Fruit fly (Drosophila melanogaster) whole organism, embryonic: ENCODE results near the gene mus201.

Experiments
- BEAF-32 ChIP-seq: fragments of 200-800 bp; sonication (Bioruptor generic); optimal IDR thresholded peaks from 3 replicates; lab custom pipeline; 2017; ENCODE audit warnings: missing biosample characterization, missing genetic modification characterization, mild to moderate bottlenecking, moderate library complexity, missing genetic modification reagents
- CG10147 ChIP-seq: fragments of 200-800 bp; sonication (Bioruptor generic); optimal IDR thresholded peaks from 2 replicates; lab custom pipeline; 2019; ENCODE audit warnings: missing biosample characterization, mild to moderate bottlenecking, missing genetic modification characterization, moderate library complexity
- CG10267 ChIP-seq: fragments of 200-800 bp; sonication (Bioruptor generic); optimal IDR thresholded peaks from 2 replicates; lab custom pipeline; 2018; ENCODE audit warnings: missing biosample characterization, mild to moderate bottlenecking, missing genetic modification characterization, moderate library complexity
- CG10321 ChIP-seq: fragments of 200-800 bp; sonication (Bioruptor generic); IDR thresholded peaks from 2 replicates; pipeline ENCODE4 v1.3.6; 2022; ENCODE audit warnings: missing biosample characterization, missing genetic modification characterization
- CG10366 ChIP-seq: fragments of 200-800 bp; sonication (Bioruptor generic); IDR thresholded peaks from 2 replicates; pipeline ENCODE4 v1.3.6; 2022; ENCODE audit warnings: missing biosample characterization, missing genetic modification characterization
- CG10543 ChIP-seq: fragments of 200-800 bp; sonication (Bioruptor generic); optimal IDR thresholded peaks from 3 replicates; lab custom pipeline; 2017; ENCODE audit warnings: missing biosample characterization, mild to moderate bottlenecking, missing genetic modification characterization, moderate library complexity
- CG10654 ChIP-seq: fragments of 200-800 bp; sonication (Bioruptor generic); optimal IDR thresholded peaks from 2 replicates; lab custom pipeline; 2016; ENCODE audit warnings: missing biosample characterization, missing genetic modification characterization
- CG11247 ChIP-seq: fragments of 200-800 bp; sonication (Bioruptor generic); IDR thresholded peaks from 2 replicates; pipeline ENCODE4 v1.3.6; 2022; ENCODE audit warnings: missing biosample characterization, missing genetic modification characterization
- CG12071 ChIP-seq: fragments of 200-800 bp; sonication (Bioruptor generic); optimal IDR thresholded peaks from 3 replicates; lab custom pipeline; 2018; ENCODE audit warnings: missing biosample characterization, mild to moderate bottlenecking, missing genetic modification characterization
- CG12942 ChIP-seq: fragments of 200-800 bp; sonication (Bioruptor generic); optimal IDR thresholded peaks from 3 replicates; lab custom pipeline; 2016; ENCODE audit warnings: missing biosample characterization, missing genetic modification characterization
- CG14667 ChIP-seq: fragments of 200-800 bp; sonication (Bioruptor generic); IDR thresholded peaks from 2 replicates; pipeline ENCODE4 v1.3.6; 2022; ENCODE audit warnings: missing biosample characterization, missing genetic modification characterization
- CG1529 ChIP-seq: fragments of 200-800 bp; sonication (Bioruptor generic); optimal IDR thresholded peaks from 3 replicates; lab custom pipeline; 2018; ENCODE audit warnings: missing biosample characterization, missing genetic modification characterization
- CG16813 ChIP-seq: fragments of 200-800 bp; sonication (Bioruptor generic); IDR thresholded peaks from 3 replicates; pipeline ENCODE4 v1.3.6; 2022; ENCODE audit warnings: missing biosample characterization, missing genetic modification characterization; ENCODE audit not compliant: partially characterized antibody
- CG18476 ChIP-seq: fragments of 200-800 bp; sonication (Bioruptor generic); optimal IDR thresholded peaks from 2 replicates; lab custom pipeline; 2016; ENCODE audit warnings: missing biosample characterization, mild to moderate bottlenecking, missing genetic modification characterization
- CG2129 ChIP-seq: fragments of 200-800 bp; sonication (Bioruptor generic); IDR thresholded peaks from 2 replicates; pipeline ENCODE4 v1.3.6; 2022; ENCODE audit warnings: missing biosample characterization, missing genetic modification characterization; ENCODE audit not compliant: partially characterized antibody
- CG31388 ChIP-seq: fragments of 200-800 bp; sonication (Bioruptor generic); optimal IDR thresholded peaks from 2 replicates; lab custom pipeline; 2016; ENCODE audit warnings: missing biosample characterization, missing genetic modification characterization
- CG33557 ChIP-seq: fragments of 200-800 bp; sonication (Bioruptor generic); optimal IDR thresholded peaks from 2 replicates; lab custom pipeline; 2019; ENCODE audit warnings: missing biosample characterization, mild to moderate bottlenecking, missing genetic modification characterization, moderate library complexity
- CG6654 ChIP-seq: fragments of 200-800 bp; sonication (Bioruptor generic); optimal IDR thresholded peaks from 2 replicates; lab custom pipeline; 2017; ENCODE audit warnings: missing biosample characterization, mild to moderate bottlenecking, missing genetic modification characterization
- CG7357 ChIP-seq: fragments of 200-800 bp; sonication (Bioruptor generic); IDR thresholded peaks from 3 replicates; pipeline ENCODE4 v1.3.6; 2022; ENCODE audit warnings: missing biosample characterization, missing genetic modification characterization
- CG8765 ChIP-seq: fragments of 200-800 bp; sonication (Bioruptor generic); IDR thresholded peaks from 2 replicates; pipeline ENCODE4 v1.3.6; 2022; ENCODE audit warnings: missing biosample characterization, missing genetic modification characterization
- CG9437 ChIP-seq: fragments of 200-800 bp; sonication (Bioruptor generic); optimal IDR thresholded peaks from 2 replicates; lab custom pipeline; 2018; ENCODE audit warnings: missing biosample characterization, mild to moderate bottlenecking, missing genetic modification characterization
- CG9817 ChIP-seq: fragments of 200-800 bp; sonication (Bioruptor generic); optimal IDR thresholded peaks from 2 replicates; lab custom pipeline; 2018; ENCODE audit warnings: missing biosample characterization, mild to moderate bottlenecking, missing genetic modification characterization, moderate library complexity
- E2f2 ChIP-seq: fragments of 200-800 bp; sonication (Bioruptor generic); IDR thresholded peaks from 2 replicates; pipeline ENCODE4 v1.3.6; 2022; ENCODE audit warnings: missing biosample characterization, missing genetic modification characterization
- Elba2 ChIP-seq: fragments of 200-800 bp; sonication (Bioruptor generic); optimal IDR thresholded peaks from 3 replicates; lab custom pipeline; 2016; ENCODE audit warnings: missing biosample characterization, missing genetic modification characterization
- H2.0 ChIP-seq: fragments of 200-800 bp; sonication (Bioruptor generic); IDR thresholded peaks from 2 replicates; pipeline ENCODE4 v1.3.6; 2022; ENCODE audit warnings: missing biosample characterization, missing genetic modification characterization
- Hsf ChIP-seq: fragments of 200-800 bp; sonication (Bioruptor generic); optimal IDR thresholded peaks from 3 replicates; lab custom pipeline; 2016; ENCODE audit warnings: missing biosample characterization, missing genetic modification characterization
- Neu2 ChIP-seq: fragments of 200-800 bp; sonication (Bioruptor generic); optimal IDR thresholded peaks from 3 replicates; lab custom pipeline; 2016; ENCODE audit warnings: missing biosample characterization, missing genetic modification characterization, borderline replicate concordance
- Ptx1 ChIP-seq: fragments of 200-800 bp; sonication (Bioruptor generic); IDR thresholded peaks from 2 replicates; pipeline ENCODE4 v1.3.6; 2022; ENCODE audit warnings: missing biosample characterization, missing genetic modification characterization
- Spps ChIP-seq: fragments of 200-800 bp; sonication (Bioruptor generic); optimal IDR thresholded peaks from 2 replicates; lab custom pipeline; 2018; ENCODE audit warnings: missing biosample characterization, mild to moderate bottlenecking, missing genetic modification characterization
- ab ChIP-seq: fragments of 200-800 bp; sonication (Bioruptor generic); optimal IDR thresholded peaks from 2 replicates; lab custom pipeline; 2016; ENCODE audit warnings: missing biosample characterization, missing genetic modification characterization
- abd-A ChIP-seq: fragments of 200-800 bp; sonication (Bioruptor generic); optimal IDR thresholded peaks from 3 replicates; lab custom pipeline; 2019; ENCODE audit warnings: missing biosample characterization, mild to moderate bottlenecking, missing genetic modification characterization, moderate library complexity
- amos ChIP-seq: fragments of 200-800 bp; sonication (Bioruptor generic); IDR thresholded peaks from 2 replicates; pipeline ENCODE4 v1.3.6; 2022; ENCODE audit warnings: missing biosample characterization, missing genetic modification characterization; ENCODE audit not compliant: partially characterized antibody
- ap ChIP-seq: fragments of 200-800 bp; sonication (Bioruptor generic); IDR thresholded peaks from 2 replicates; pipeline ENCODE4 v1.3.6; 2022; ENCODE audit warnings: missing biosample characterization, missing genetic modification characterization
- ase ChIP-seq: fragments of 200-800 bp; sonication (Bioruptor generic); IDR thresholded peaks from 3 replicates; pipeline ENCODE4 v1.3.6; 2022; ENCODE audit warnings: missing biosample characterization, missing genetic modification characterization
- ash1 ChIP-seq: fragments of 200-800 bp; sonication (Bioruptor generic); optimal IDR thresholded peaks from 2 replicates; lab custom pipeline; 2018; ENCODE audit warnings: missing biosample characterization, mild to moderate bottlenecking, missing genetic modification characterization
- ato ChIP-seq: fragments of 200-800 bp; sonication (Bioruptor generic); IDR thresholded peaks from 2 replicates; pipeline ENCODE4 v1.3.6; 2022; ENCODE audit warnings: missing biosample characterization, missing genetic modification characterization; ENCODE audit not compliant: partially characterized antibody
- caup ChIP-seq: fragments of 200-800 bp; sonication (Bioruptor generic); optimal IDR thresholded peaks from 3 replicates; lab custom pipeline; 2017; ENCODE audit warnings: missing biosample characterization, mild to moderate bottlenecking, missing genetic modification characterization, moderate library complexity; ENCODE audit not compliant: severe bottlenecking
- crc ChIP-seq: fragments of 200-800 bp; sonication (Bioruptor generic); optimal IDR thresholded peaks from 2 replicates; lab custom pipeline; 2016; ENCODE audit warnings: missing biosample characterization, missing genetic modification characterization
- esg ChIP-seq: fragments of 200-800 bp; sonication (Bioruptor generic); conservative IDR thresholded peaks from 2 replicates; pipeline ENCODE4 v1.3.6; 2022; ENCODE audit warnings: missing biosample characterization, missing genetic modification characterization
- eve ChIP-seq, 2 experiments: fragments of >200 bp; optimal IDR thresholded peaks; 2 replicates each; lab custom pipeline; 2017; ENCODE audit warnings: missing biosample characterization in 2 of 2, missing genetic modification characterization in 2 of 2
- eyg ChIP-seq: fragments of 200-800 bp; sonication (Bioruptor generic); optimal IDR thresholded peaks from 3 replicates; lab custom pipeline; 2016; ENCODE audit warnings: missing biosample characterization, missing genetic modification characterization
- fd64A ChIP-seq: fragments of 200-800 bp; sonication (Bioruptor generic); optimal IDR thresholded peaks from 3 replicates; lab custom pipeline; 2018; ENCODE audit warnings: missing biosample characterization, mild to moderate bottlenecking, missing genetic modification characterization
- h ChIP-seq: fragments of >200 bp; optimal IDR thresholded peaks from 2 replicates; lab custom pipeline; 2017
- ham ChIP-seq: fragments of 200-800 bp; sonication (Bioruptor generic); IDR thresholded peaks from 2 replicates; pipeline ENCODE4 v1.3.6; 2022; ENCODE audit warnings: missing biosample characterization, missing genetic modification characterization
- hth ChIP-seq: fragments of >200 bp; optimal IDR thresholded peaks from 2 replicates; lab custom pipeline; 2017; ENCODE audit warnings: inconsistent platforms
- salm ChIP-seq: fragments of 200-800 bp; sonication (Bioruptor generic); optimal IDR thresholded peaks from 2 replicates; lab custom pipeline; 2018; ENCODE audit warnings: missing biosample characterization, mild to moderate bottlenecking, missing genetic modification characterization
- scrt ChIP-seq: fragments of 200-800 bp; sonication (Bioruptor generic); optimal IDR thresholded peaks from 2 replicates; lab custom pipeline; 2018; ENCODE audit warnings: missing biosample characterization, mild to moderate bottlenecking, missing genetic modification characterization, moderate library complexity
- sens ChIP-seq: fragments of 200-800 bp; sonication (Bioruptor generic); peaks from one replicate; lab custom pipeline; 2016; ENCODE audit warnings: missing biosample characterization, missing genetic modification characterization
- sna ChIP-seq: fragments of 200-800 bp; sonication (Bioruptor generic); IDR thresholded peaks from 2 replicates; pipeline ENCODE4 v1.3.6; 2022; ENCODE audit warnings: missing biosample characterization, missing genetic modification characterization; ENCODE audit not compliant: partially characterized antibody
- tll ChIP-seq, 2 experiments: fragments of 200-800 bp in 1 of 2; fragments of >200 bp in 1 of 2; sonication (Bioruptor generic) in 1 of 2; optimal IDR thresholded peaks; 2 replicates each; lab custom pipeline; 2017 to 2019; ENCODE audit warnings: missing biosample characterization in 2 of 2, missing genetic modification characterization in 2 of 2, mild to moderate bottlenecking in 1 of 2, moderate library complexity in 1 of 2
- twi ChIP-seq: fragments of 200-800 bp; optimal IDR thresholded peaks from 2 replicates; lab custom pipeline; 2019; ENCODE audit warnings: missing biosample characterization, mild to moderate bottlenecking, missing genetic modification characterization, moderate library complexity
- yki ChIP-seq: fragments of >200 bp; optimal IDR thresholded peaks from 3 replicates; lab custom pipeline; 2018

Gene mus201

DNA sequence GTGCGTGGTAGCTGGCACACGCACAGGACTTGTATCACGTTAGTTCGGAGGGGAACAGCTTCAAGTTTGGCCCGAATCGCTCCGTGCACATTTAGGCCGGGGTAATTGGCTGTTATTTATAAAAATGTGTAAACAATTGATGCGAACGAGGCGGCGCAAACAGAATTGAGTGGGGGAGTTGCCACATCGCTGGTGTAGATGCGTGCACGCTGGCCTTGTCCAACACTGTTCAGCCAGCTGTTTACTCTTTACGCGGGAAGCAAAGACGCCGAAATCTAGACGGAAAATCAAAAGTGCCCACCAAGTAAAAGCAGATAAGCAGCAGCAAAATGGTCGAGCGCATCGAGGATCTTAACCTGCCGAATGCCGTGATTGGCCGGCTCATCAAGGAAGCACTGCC, 793 bp upstream of the mus201 start, which contains the start of the genes D12 and Chrac-14 (continued):
- TF ChIP-seq CG14667 (GFP tag; lab: Robert Waterston, UW) = no peak
- TF ChIP-seq CG10654 = no peak
- no peak for TF ChIP-seq yki (lab: Kevin White, UChicago)
- TF ChIP-seq CG10366 = no peak
- TF ChIP-seq fd64A (GFP tag; lab: Kevin White, UChicago) = no peak
- TF ChIP-seq CG11247 (GFP tag; lab: Robert Waterston, UW) = no peak
- peak; percentile 37; the same call in 1 of the 2 replicates for TF ChIP-seq H2.0 (GFP tag; lab: Robert Waterston, UW)
- peak; percentile 53 for TF ChIP-seq sens (GFP tag; lab: Kevin White, UChicago)
- no peak for TF ChIP-seq CG6654 (GFP tag; lab: Kevin White, UChicago)
- no peak for TF ChIP-seq ase (GFP tag; lab: Robert Waterston, UW)
- TF ChIP-seq ham (GFP tag; lab: Robert Waterston, UW) = no peak
- TF ChIP-seq eyg = no peak
- no peak for TF ChIP-seq Hsf (GFP tag; lab: Kevin White, UChicago)
- no peak for TF ChIP-seq CG2129
- no peak for TF ChIP-seq Elba2
- TF ChIP-seq CG9437 (GFP tag; lab: Kevin White, UChicago) = no peak
- TF ChIP-seq E2f2 (GFP tag; lab: Robert Waterston, UW) = peak; percentile 73
- TF ChIP-seq CG7357 (GFP tag; lab: Robert Waterston, UW) = no peak
- TF ChIP-seq salm (tag; lab: Kevin White, UChicago) = no peak
- no peak for TF ChIP-seq tll (GFP tag; optimal IDR thresholded peaks at IDR 0.05; lab: Kevin White, UChicago)
- TF ChIP-seq CG18476 (GFP tag; lab: Kevin White, UChicago) = no peak
- TF ChIP-seq crc = no peak
- no peak for TF ChIP-seq CG33557
- TF ChIP-seq amos (GFP tag; lab: Robert Waterston, UW) = peak; percentile 30; the same call in 1 of the 2 replicates
- no peak for TF ChIP-seq CG16813
- TF ChIP-seq Neu2 (GFP tag; lab: Kevin White, UChicago) = no peak
- TF ChIP-seq CG8765 (GFP tag; lab: Robert Waterston, UW) = no peak
- no peak for TF ChIP-seq sna (GFP tag; lab: Robert Waterston, UW)
- TF ChIP-seq CG10543 (GFP tag; lab: Kevin White, UChicago) = no peak
- TF ChIP-seq CG10147 (GFP tag; lab: Kevin White, UChicago) = no peak
- TF ChIP-seq caup (GFP tag; lab: Kevin White, UChicago) = no peak
- peak; percentile 93 for TF ChIP-seq CG10267 (tag; lab: Kevin White, UChicago)
- no peak for TF ChIP-seq ap
- TF ChIP-seq CG1529 = no peak
- TF ChIP-seq CG12071 (GFP tag; lab: Kevin White, UChicago) = no peak
- no peak for TF ChIP-seq twi (tag; lab: Kevin White, UChicago)
- no peak for TF ChIP-seq esg (GFP tag; lab: Robert Waterston, UW)
- no peak for TF ChIP-seq CG10321
- peak; percentile 26 for TF ChIP-seq BEAF-32 (GFP tag; lab: Kevin White, UChicago)
- no peak for TF ChIP-seq eve (GFP tag; optimal IDR thresholded peaks at IDR 0.05; lab: Kevin White, UChicago)
- no peak for TF ChIP-seq ab
- no peak for TF ChIP-seq ato (GFP tag; lab: Robert Waterston, UW)
- TF ChIP-seq h = no peak
- no peak for TF ChIP-seq Ptx1 (GFP tag; lab: Robert Waterston, UW)
- no peak for TF ChIP-seq CG12942 (GFP tag; lab: Kevin White, UChicago)
- no peak for TF ChIP-seq CG9817 (tag; lab: Kevin White, UChicago)
- TF ChIP-seq Spps (tag; lab: Kevin White, UChicago) = no peak
- no peak for TF ChIP-seq abd-A
- TF ChIP-seq ash1 = no peak
- no peak for TF ChIP-seq scrt (GFP tag; lab: Kevin White, UChicago)
- no peak for TF ChIP-seq hth
- no peak for TF ChIP-seq CG31388 (GFP tag; lab: Kevin White, UChicago)
